Worm (Caenorhabditis elegans) whole organism, midembryonic: ENCODE results near the gene Y38H6C.8.

Source experiments
- T22C8.4 ChIP-seq: fragments of 200-800 bp; sonication (Bioruptor generic); IDR thresholded peaks from 2 replicates; pipeline ENCODE4 v1.3.6; 2022; ENCODE audit warnings: missing genetic modification characterization, missing compliant biosample characterization
- cog-1 ChIP-seq: sonication (generic microtip); optimal IDR thresholded peaks from 2 replicates; lab custom pipeline; 2016; ENCODE audit warnings: missing genetic modification characterization, missing compliant biosample characterization
- flt-1 ChIP-seq: fragments of 200-800 bp; sonication (Bioruptor generic); IDR thresholded peaks from 2 replicates; pipeline ENCODE4 v1.3.6; 2022; ENCODE audit warnings: missing genetic modification characterization, missing compliant biosample characterization
- klf-2 ChIP-seq: fragments of 200-800 bp; sonication (Bioruptor generic); conservative IDR thresholded peaks from 2 replicates; pipeline ENCODE4 v1.3.6; 2022; ENCODE audit warnings: missing genetic modification reagents, missing genetic modification characterization, missing compliant biosample characterization
- tab-1 ChIP-seq: fragments of 200-800 bp; sonication (Bioruptor generic); IDR thresholded peaks from 2 replicates; pipeline ENCODE4 v1.3.6; 2022; ENCODE audit warnings: missing genetic modification characterization, missing compliant biosample characterization
- ztf-23 ChIP-seq: fragments of 200-800 bp; sonication (Bioruptor generic); IDR thresholded peaks from 2 replicates; pipeline ENCODE4 v1.3.6; 2022; ENCODE audit warnings: missing genetic modification reagents, missing genetic modification characterization, missing compliant biosample characterization

DNA sequence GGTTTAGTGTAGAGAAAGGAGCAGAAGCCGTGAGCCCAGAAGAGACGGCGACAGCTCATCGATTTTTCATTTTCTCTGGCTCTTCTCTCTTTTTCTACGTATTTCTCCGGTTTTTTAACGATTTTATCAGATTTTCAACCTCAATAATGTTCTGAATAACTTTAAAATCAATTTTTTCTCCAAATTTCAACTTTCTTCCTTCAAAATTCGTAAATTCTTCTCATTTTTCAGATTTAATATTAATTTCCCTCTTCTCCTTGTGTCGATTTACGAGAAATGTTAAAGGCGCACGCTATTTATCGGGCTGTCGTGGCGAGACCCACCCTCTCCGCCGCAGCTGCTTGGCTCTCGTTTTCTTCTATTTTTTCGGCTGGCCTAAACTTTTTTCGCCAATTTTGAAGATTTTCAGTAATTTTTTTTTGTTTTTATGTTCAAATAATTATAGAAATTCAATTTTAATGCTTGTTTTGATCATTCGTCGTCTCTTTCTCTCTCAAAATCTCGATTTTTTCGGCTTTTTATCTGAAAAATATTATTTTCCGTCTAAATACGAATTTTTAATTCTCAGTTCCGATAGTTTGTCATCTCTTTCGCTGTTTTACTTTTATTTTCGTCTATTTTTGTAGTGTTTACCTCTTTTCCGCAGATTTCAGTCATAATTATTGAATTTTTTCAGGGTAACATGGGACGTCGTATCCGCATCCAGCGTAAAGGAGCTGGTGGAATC, 34.6 kb upstream of the Y38H6C.8 start, which contains the start of the genes calf-1 and rpl-2:
- TF ChIP-seq klf-2 (GFP tag; lab: Robert Waterston, UW) (no peak), cog-1 (no peak), flt-1 (GFP tag; lab: Robert Waterston, UW) (no peak), T22C8.4 (GFP tag; lab: Robert Waterston, UW) (no peak), ztf-23 (GFP tag; lab: Robert Waterston, UW) (no peak), tab-1 (GFP tag; lab: Robert Waterston, UW) (no peak)
